Fruit fly (Drosophila melanogaster) whole organism, embryonic: ENCODE data around the gene Arl8.

Source experiments
- Abd-B ChIP-seq: fragments of 200-800 bp; sonication (Bioruptor generic); optimal IDR thresholded peaks from 2 replicates; lab custom pipeline; 2018; ENCODE audit warnings: missing biosample characterization, mild to moderate bottlenecking, missing genetic modification characterization, moderate library complexity
- BEAF-32 ChIP-seq: fragments of 200-800 bp; sonication (Bioruptor generic); optimal IDR thresholded peaks from 3 replicates; lab custom pipeline; 2017; ENCODE audit warnings: missing biosample characterization, missing genetic modification characterization, mild to moderate bottlenecking, moderate library complexity, missing genetic modification reagents
- Blimp-1 ChIP-seq: fragments of 200-800 bp; sonication (Bioruptor generic); optimal IDR thresholded peaks from 3 replicates; lab custom pipeline; 2018; ENCODE audit warnings: missing biosample characterization, missing genetic modification characterization, mild to moderate bottlenecking, moderate library complexity, missing genetic modification reagents
- CG10654 ChIP-seq: fragments of 200-800 bp; sonication (Bioruptor generic); optimal IDR thresholded peaks from 2 replicates; lab custom pipeline; 2016; ENCODE audit warnings: missing biosample characterization, missing genetic modification characterization
- CG12299 ChIP-seq: fragments of 200-800 bp; sonication (Bioruptor generic); optimal IDR thresholded peaks from 2 replicates; lab custom pipeline; 2018; ENCODE audit warnings: missing biosample characterization, mild to moderate bottlenecking, missing genetic modification characterization
- CG13775 ChIP-seq: fragments of 200-800 bp; sonication (Bioruptor generic); optimal IDR thresholded peaks from 3 replicates; lab custom pipeline; 2017; ENCODE audit warnings: missing biosample characterization, mild to moderate bottlenecking, missing genetic modification characterization
- CG1602 ChIP-seq: fragments of 200-800 bp; sonication (Bioruptor generic); optimal IDR thresholded peaks from 3 replicates; lab custom pipeline; 2016; ENCODE audit warnings: missing biosample characterization, missing genetic modification characterization
- CG17359 ChIP-seq: fragments of 200-800 bp; sonication (Bioruptor generic); optimal IDR thresholded peaks from 3 replicates; lab custom pipeline; 2018; ENCODE audit warnings: missing biosample characterization, mild to moderate bottlenecking, missing genetic modification characterization, moderate library complexity
- CG2120 ChIP-seq: fragments of 200-800 bp; sonication (Bioruptor generic); optimal IDR thresholded peaks from 3 replicates; lab custom pipeline; 2016; ENCODE audit warnings: missing biosample characterization, missing genetic modification characterization
- CG32767 ChIP-seq: fragments of 200-800 bp; sonication (Bioruptor generic); IDR thresholded peaks from 2 replicates; pipeline ENCODE4 v1.3.6; 2022; ENCODE audit warnings: missing biosample characterization, missing genetic modification characterization
- CG4404 ChIP-seq: fragments of 200-800 bp; sonication (Bioruptor generic); IDR thresholded peaks from 2 replicates; pipeline ENCODE4 v1.3.6; 2022; ENCODE audit warnings: missing biosample characterization, missing genetic modification characterization
- CG8388 ChIP-seq: fragments of 200-800 bp; sonication (Bioruptor generic); optimal IDR thresholded peaks from 2 replicates; lab custom pipeline; 2019; ENCODE audit warnings: missing biosample characterization, mild to moderate bottlenecking, missing genetic modification characterization, moderate library complexity
- Deaf1 ChIP-seq: fragments of 200-800 bp; optimal IDR thresholded peaks from 3 replicates; lab custom pipeline; 2019; ENCODE audit warnings: missing biosample characterization, mild to moderate bottlenecking, missing genetic modification characterization, moderate library complexity
- Dll ChIP-seq: fragments of 200-800 bp; sonication (Bioruptor generic); IDR thresholded peaks from 4 replicates; pipeline ENCODE4 v1.3.6; 2022; ENCODE audit warnings: missing biosample characterization, missing genetic modification characterization; ENCODE audit not compliant: partially characterized antibody
- Drgx ChIP-seq: fragments of 200-800 bp; sonication (Bioruptor generic); IDR thresholded peaks from 2 replicates; pipeline ENCODE4 v1.3.6; 2022; ENCODE audit warnings: missing biosample characterization, missing genetic modification characterization
- Ets65A ChIP-seq: fragments of 200-800 bp; sonication (Bioruptor generic); peaks from one replicate; lab custom pipeline; 2016; ENCODE audit warnings: missing biosample characterization, missing genetic modification characterization
- PHDP ChIP-seq: fragments of 200-800 bp; sonication (Bioruptor generic); optimal IDR thresholded peaks from 3 replicates; lab custom pipeline; 2018; ENCODE audit warnings: missing biosample characterization, mild to moderate bottlenecking, missing genetic modification characterization, moderate library complexity
- Pdp1 ChIP-seq, 2 experiments: fragments of 200-800 bp; sonication (Bioruptor generic); optimal IDR thresholded peaks; 3 replicates each; lab custom pipeline; 2016; ENCODE audit warnings: missing biosample characterization in 2 of 2, missing genetic modification characterization in 2 of 2, mild to moderate bottlenecking in 1 of 2, moderate library complexity in 1 of 2
- Poxn ChIP-seq: fragments of 200-800 bp; sonication (Bioruptor generic); IDR thresholded peaks from 2 replicates; pipeline ENCODE4 v1.3.6; 2022; ENCODE audit warnings: missing biosample characterization, missing genetic modification characterization
- Rfx ChIP-seq: fragments of 200-800 bp; sonication (Bioruptor generic); IDR thresholded peaks from 2 replicates; pipeline ENCODE4 v1.3.6; 2022; ENCODE audit warnings: missing biosample characterization, missing genetic modification characterization
- Six4 ChIP-seq: fragments of 200-800 bp; sonication (Bioruptor generic); optimal IDR thresholded peaks from 2 replicates; lab custom pipeline; 2016; ENCODE audit warnings: missing biosample characterization, missing genetic modification characterization
- Spps ChIP-seq: fragments of 200-800 bp; sonication (Bioruptor generic); optimal IDR thresholded peaks from 2 replicates; lab custom pipeline; 2018; ENCODE audit warnings: missing biosample characterization, mild to moderate bottlenecking, missing genetic modification characterization
- Stat92E ChIP-seq, 3 experiments: fragments of >200 bp in 2 of 3; fragments of 200-800 bp in 1 of 3; sonication (Bioruptor generic) in 1 of 3; optimal IDR thresholded peaks; 2 replicates each; lab custom pipeline; 2017 to 2019; ENCODE audit warnings: missing biosample characterization in 3 of 3, missing genetic modification characterization in 3 of 3, mild to moderate bottlenecking in 1 of 3, moderate library complexity in 1 of 3
- Tbp ChIP-seq: fragments of >200 bp; optimal IDR thresholded peaks from 2 replicates; lab custom pipeline; 2018; ENCODE audit warnings: missing biosample characterization, missing genetic modification characterization
- abd-A ChIP-seq: fragments of 200-800 bp; sonication (Bioruptor generic); optimal IDR thresholded peaks from 3 replicates; lab custom pipeline; 2019; ENCODE audit warnings: missing biosample characterization, mild to moderate bottlenecking, missing genetic modification characterization, moderate library complexity
- ase ChIP-seq: fragments of 200-800 bp; sonication (Bioruptor generic); IDR thresholded peaks from 3 replicates; pipeline ENCODE4 v1.3.6; 2022; ENCODE audit warnings: missing biosample characterization, missing genetic modification characterization
- bowl ChIP-seq: fragments of 200-800 bp; sonication (Bioruptor generic); IDR thresholded peaks from 2 replicates; pipeline ENCODE4 v1.3.6; 2022; ENCODE audit warnings: missing biosample characterization, missing genetic modification characterization
- chinmo ChIP-seq: fragments of 200-800 bp; sonication (Bioruptor generic); IDR thresholded peaks from 4 replicates; pipeline ENCODE4 v1.3.6; 2022; ENCODE audit warnings: missing biosample characterization, missing genetic modification characterization; ENCODE audit not compliant: partially characterized antibody
- croc ChIP-seq: fragments of 200-800 bp; sonication (Bioruptor generic); conservative IDR thresholded peaks from 3 replicates; pipeline ENCODE4 v1.3.6; 2022; ENCODE audit warnings: missing biosample characterization, missing genetic modification characterization
- crol ChIP-seq: fragments of 200-800 bp; sonication (Bioruptor generic); IDR thresholded peaks from 2 replicates; pipeline ENCODE4 v1.3.6; 2022; ENCODE audit warnings: missing biosample characterization, missing genetic modification characterization
- crp ChIP-seq, 2 experiments: fragments of 200-800 bp; sonication (Bioruptor generic); optimal IDR thresholded peaks; 2 replicates in 1 of 2; 3 replicates in 1 of 2; lab custom pipeline; 2017; ENCODE audit warnings: missing biosample characterization in 2 of 2, missing genetic modification characterization in 2 of 2, mild to moderate bottlenecking in 1 of 2, moderate library complexity in 1 of 2
- da ChIP-seq: fragments of 200-800 bp; sonication (Bioruptor generic); optimal IDR thresholded peaks from 2 replicates; lab custom pipeline; 2016; ENCODE audit warnings: missing biosample characterization, missing genetic modification characterization
- grau ChIP-seq: fragments of 200-800 bp; optimal IDR thresholded peaks from 3 replicates; lab custom pipeline; 2019; ENCODE audit warnings: missing biosample characterization, mild to moderate bottlenecking, missing genetic modification characterization, moderate library complexity
- grn ChIP-seq: fragments of 200-800 bp; sonication (Bioruptor generic); optimal IDR thresholded peaks from 3 replicates; lab custom pipeline; 2017; ENCODE audit warnings: missing biosample characterization, missing genetic modification characterization
- hb ChIP-seq: fragments of 200-800 bp; sonication (Bioruptor generic); IDR thresholded peaks from 3 replicates; pipeline ENCODE4 v1.3.6; 2022; ENCODE audit warnings: missing biosample characterization, missing genetic modification characterization; ENCODE audit not compliant: partially characterized antibody
- insv ChIP-seq, 2 experiments: fragments of 200-800 bp; sonication (Bioruptor generic); optimal IDR thresholded peaks; 3 replicates each; lab custom pipeline; 2016 to 2018; ENCODE audit warnings: missing biosample characterization in 2 of 2, missing genetic modification characterization in 2 of 2
- jing ChIP-seq: fragments of 200-800 bp; sonication (Bioruptor generic); optimal IDR thresholded peaks from 2 replicates; lab custom pipeline; 2018; ENCODE audit warnings: missing biosample characterization, mild to moderate bottlenecking, missing genetic modification characterization
- kni ChIP-seq: fragments of 200-800 bp; sonication (Bioruptor generic); optimal IDR thresholded peaks from 3 replicates; lab custom pipeline; 2017; ENCODE audit warnings: mild to moderate bottlenecking, missing biosample characterization, missing genetic modification reagents, missing genetic modification characterization
- nerfin-2 ChIP-seq: fragments of 200-800 bp; sonication (Bioruptor generic); IDR thresholded peaks from 2 replicates; pipeline ENCODE4 v1.3.6; 2022; ENCODE audit warnings: missing biosample characterization, missing genetic modification characterization; ENCODE audit not compliant: partially characterized antibody
- onecut ChIP-seq: fragments of 200-800 bp; sonication (Bioruptor generic); IDR thresholded peaks from 2 replicates; pipeline ENCODE4 v1.3.6; 2022; ENCODE audit warnings: missing biosample characterization, missing genetic modification characterization
- pb ChIP-seq: fragments of 200-800 bp; sonication (Bioruptor generic); optimal IDR thresholded peaks from 3 replicates; lab custom pipeline; 2016; ENCODE audit warnings: missing biosample characterization, missing genetic modification characterization
- pita ChIP-seq: fragments of 200-800 bp; sonication (Bioruptor generic); optimal IDR thresholded peaks from 2 replicates; lab custom pipeline; 2017; ENCODE audit warnings: missing biosample characterization, mild to moderate bottlenecking, missing genetic modification characterization
- run ChIP-seq: fragments of 200-800 bp; sonication (Bioruptor generic); optimal IDR thresholded peaks from 3 replicates; lab custom pipeline; 2018; ENCODE audit warnings: missing biosample characterization, mild to moderate bottlenecking, missing genetic modification characterization
- sd ChIP-seq: fragments of 200-800 bp; sonication (Bioruptor generic); optimal IDR thresholded peaks from 3 replicates; lab custom pipeline; 2018; ENCODE audit warnings: missing biosample characterization, mild to moderate bottlenecking, missing genetic modification characterization, moderate library complexity
- sna ChIP-seq: fragments of 200-800 bp; sonication (Bioruptor generic); IDR thresholded peaks from 2 replicates; pipeline ENCODE4 v1.3.6; 2022; ENCODE audit warnings: missing biosample characterization, missing genetic modification characterization; ENCODE audit not compliant: partially characterized antibody
- tio ChIP-seq: fragments of 200-800 bp; sonication (Bioruptor generic); optimal IDR thresholded peaks from 2 replicates; lab custom pipeline; 2017; ENCODE audit warnings: missing biosample characterization, missing genetic modification characterization, inconsistent platforms
- tx ChIP-seq: fragments of 200-800 bp; sonication (Bioruptor generic); optimal IDR thresholded peaks from 2 replicates; lab custom pipeline; 2016; ENCODE audit warnings: missing biosample characterization, missing genetic modification characterization
- vvl ChIP-seq: fragments of 200-800 bp; sonication (Bioruptor generic); IDR thresholded peaks from 2 replicates; pipeline ENCODE4 v1.3.6; 2022; ENCODE audit warnings: missing biosample characterization, missing genetic modification characterization

Arl8 gene

DNA sequence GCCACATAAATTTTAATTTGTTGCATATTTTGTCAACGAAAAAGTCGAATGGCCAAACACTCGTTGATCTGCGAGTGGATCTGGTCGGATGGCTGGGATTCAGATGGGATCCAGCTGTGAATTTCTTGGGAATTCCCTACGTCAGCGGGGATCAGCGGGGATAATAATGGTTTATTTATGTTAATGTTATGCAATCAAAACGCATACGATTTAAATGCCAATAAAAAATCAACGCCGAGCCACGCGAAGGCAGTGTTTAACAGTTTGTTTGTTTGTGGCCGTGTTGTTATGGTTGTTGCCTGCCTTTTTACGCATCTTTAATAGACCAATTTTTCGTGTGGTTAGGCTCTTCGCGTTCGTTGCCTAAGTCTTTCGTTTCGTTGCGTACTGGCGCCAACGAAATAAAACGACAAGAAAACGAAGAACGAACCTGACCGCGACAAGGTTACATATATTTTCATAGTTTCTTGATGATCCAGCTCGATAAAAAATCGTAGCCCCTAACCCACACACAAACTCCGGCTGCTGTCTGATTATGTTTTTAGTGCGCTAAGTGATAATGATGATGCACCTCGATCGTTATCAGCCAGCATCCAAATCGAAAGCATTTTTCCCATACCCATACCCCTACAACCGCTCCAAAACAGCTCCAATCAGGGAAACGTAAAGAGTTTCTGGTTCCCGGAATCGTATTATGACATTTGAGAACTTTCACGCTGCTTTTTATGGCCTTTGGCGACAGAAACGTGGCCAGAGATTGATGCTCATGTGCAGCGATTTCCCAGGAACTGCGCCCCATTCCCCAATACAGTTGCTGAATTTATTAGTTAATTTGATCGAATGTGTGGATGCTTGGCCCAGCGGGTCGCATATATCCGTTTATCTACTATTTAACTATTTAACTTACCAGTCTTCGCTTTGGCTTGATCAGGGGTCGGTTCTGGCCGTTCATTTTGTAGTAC, 33.9 kb downstream of the Arl8 start:
- TF ChIP-seq pita (no peak), run (tag; lab: Kevin White, UChicago) (peak; percentile 60), CG13775 (GFP tag; lab: Kevin White, UChicago) (no peak), CG1602 (no peak), Blimp-1 (GFP tag; lab: Kevin White, UChicago) (peak; percentile 16), CG12299 (tag; lab: Kevin White, UChicago) (no peak), grn (GFP tag; lab: Kevin White, UChicago) (peak; percentile 99), Tbp (GFP tag; lab: Kevin White, UChicago) (no peak), bowl (no peak), da (no peak), jing (no peak), Stat92E (GFP tag; optimal IDR thresholded peaks at IDR 0.05; lab: Kevin White, UChicago) (peak in 1 of 3 experiments; percentile 92), kni (GFP tag; lab: Kevin White, UChicago) (peak; percentile 81), grau (tag; lab: Kevin White, UChicago) (no peak), CG4404 (GFP tag; lab: Robert Waterston, UW) (no peak), insv (GFP tag; optimal IDR thresholded peaks at IDR 0.05; lab: Kevin White, UChicago) (no peak), Ets65A (GFP tag; lab: Kevin White, UChicago) (peak; percentile 77), croc (GFP tag; lab: Robert Waterston, UW) (no peak), Abd-B (GFP tag; lab: Kevin White, UChicago) (peak; percentile 20), Deaf1 (peak; percentile 52), sd (peak; percentile 23), vvl (GFP tag; lab: Robert Waterston, UW) (peak; percentile 93), ase (GFP tag; lab: Robert Waterston, UW) (no peak), CG2120 (GFP tag; lab: Kevin White, UChicago) (no peak), PHDP (tag; lab: Kevin White, UChicago) (no peak), Rfx (GFP tag; lab: Robert Waterston, UW) (no peak), abd-A (tag; lab: Kevin White, UChicago) (peak; percentile 84), CG32767 (GFP tag; lab: Robert Waterston, UW) (no peak), sna (no peak), Pdp1 (GFP tag; optimal IDR thresholded peaks at IDR 0.05; lab: Kevin White, UChicago) (peak in 1 of 2 experiments; percentile 47), onecut (no peak), CG8388 (no peak), Six4 (GFP tag; lab: Kevin White, UChicago) (no peak), CG17359 (tag; lab: Kevin White, UChicago) (no peak), crp (GFP tag; optimal IDR thresholded peaks at IDR 0.05; lab: Kevin White, UChicago) (no peak), BEAF-32 (GFP tag; lab: Kevin White, UChicago) (no peak), chinmo (GFP tag; lab: Robert Waterston, UW) (0 out of 4 replicates have a peak, but pooled peaks have one; percentile 39), CG10654 (GFP tag; lab: Kevin White, UChicago) (no peak), crol (GFP tag; lab: Robert Waterston, UW) (no peak), Drgx (no peak), hb (GFP tag; lab: Robert Waterston, UW) (no peak), pb (GFP tag; lab: Kevin White, UChicago) (no peak), tx (GFP tag; lab: Kevin White, UChicago) (no peak), Poxn (GFP tag; lab: Robert Waterston, UW) (no peak), tio (no peak), Spps (tag; lab: Kevin White, UChicago) (no peak), nerfin-2 (no peak), Dll (GFP tag; lab: Robert Waterston, UW) (no peak)
